Fruit fly (Drosophila melanogaster) whole organism, pupa: ENCODE data around the gene Der-1.

Experiments used
- CG10348 ChIP-seq: fragments of 200-800 bp; sonication (Bioruptor generic); IDR thresholded peaks from 2 replicates; pipeline ENCODE4 v1.3.6; 2022; ENCODE audit warnings: missing biosample characterization, missing genetic modification characterization
- CG12605 ChIP-seq: fragments of 200-800 bp; sonication (Bioruptor generic); IDR thresholded peaks from 2 replicates; pipeline ENCODE4 v1.3.6; 2022; ENCODE audit warnings: missing biosample characterization, missing genetic modification characterization
- CG13204 ChIP-seq: fragments of 200-800 bp; sonication (Bioruptor generic); optimal IDR thresholded peaks from 2 replicates; lab custom pipeline; 2018; ENCODE audit warnings: missing biosample characterization, mild to moderate bottlenecking, missing genetic modification characterization, moderate library complexity
- CG14655 ChIP-seq: fragments of 200-800 bp; sonication (Bioruptor generic); optimal IDR thresholded peaks from 3 replicates; lab custom pipeline; 2017; ENCODE audit warnings: mild to moderate bottlenecking, missing biosample characterization, missing genetic modification reagents, missing genetic modification characterization
- CG15710 ChIP-seq: fragments of 200-800 bp; sonication (Bioruptor generic); optimal IDR thresholded peaks from 2 replicates; lab custom pipeline; 2018; ENCODE audit warnings: missing biosample characterization, mild to moderate bottlenecking, missing genetic modification characterization, moderate library complexity
- CG17806 ChIP-seq: fragments of 200-800 bp; sonication (Bioruptor generic); optimal IDR thresholded peaks from 2 replicates; lab custom pipeline; 2018; ENCODE audit warnings: missing biosample characterization, mild to moderate bottlenecking, missing genetic modification characterization, moderate library complexity
- CG32121 ChIP-seq: fragments of 200-800 bp; sonication (Bioruptor generic); IDR thresholded peaks from 2 replicates; pipeline ENCODE4 v1.3.6; 2022; ENCODE audit warnings: missing biosample characterization, missing genetic modification characterization
- CG34367 ChIP-seq: fragments of 200-800 bp; sonication (Bioruptor generic); optimal IDR thresholded peaks from 2 replicates; lab custom pipeline; 2018; ENCODE audit warnings: missing biosample characterization, mild to moderate bottlenecking, missing genetic modification characterization
- CG4496 ChIP-seq: fragments of 200-800 bp; sonication (Bioruptor generic); IDR thresholded peaks from 3 replicates; pipeline ENCODE4 v1.3.6; 2022; ENCODE audit warnings: missing biosample characterization, missing genetic modification characterization
- CG8159 ChIP-seq: fragments of 200-800 bp; sonication (Bioruptor generic); optimal IDR thresholded peaks from 3 replicates; lab custom pipeline; 2018; ENCODE audit warnings: missing biosample characterization, mild to moderate bottlenecking, missing genetic modification characterization, moderate library complexity
- CG9948 ChIP-seq: fragments of 200-800 bp; sonication (Bioruptor generic); optimal IDR thresholded peaks from 2 replicates; lab custom pipeline; 2018; ENCODE audit warnings: missing biosample characterization, mild to moderate bottlenecking, missing genetic modification characterization, moderate library complexity
- D1 ChIP-seq: fragments of 200-800 bp; sonication (Bioruptor generic); optimal IDR thresholded peaks from 2 replicates; lab custom pipeline; 2018; ENCODE audit warnings: missing biosample characterization, mild to moderate bottlenecking, missing genetic modification characterization, moderate library complexity
- EcR ChIP-seq: fragments of 200-800 bp; sonication (Bioruptor generic); optimal IDR thresholded peaks from 3 replicates; lab custom pipeline; 2019; ENCODE audit warnings: missing biosample characterization, missing genetic modification characterization, mild to moderate bottlenecking, moderate library complexity, missing genetic modification reagents
- Ets98B ChIP-seq: fragments of 200-800 bp; sonication (Bioruptor generic); IDR thresholded peaks from 2 replicates; pipeline ENCODE4 v1.3.6; 2022; ENCODE audit warnings: missing biosample characterization, missing genetic modification characterization
- Pif1A ChIP-seq: fragments of 200-800 bp; sonication (Bioruptor generic); optimal IDR thresholded peaks from 3 replicates; lab custom pipeline; 2016; ENCODE audit warnings: missing biosample characterization, missing genetic modification characterization
- Pif1B ChIP-seq: fragments of 200-800 bp; sonication (Bioruptor generic); optimal IDR thresholded peaks from 3 replicates; lab custom pipeline; 2016; ENCODE audit warnings: missing biosample characterization, missing genetic modification characterization
- Snoo ChIP-seq: fragments of 200-800 bp; sonication (Bioruptor generic); optimal IDR thresholded peaks from 3 replicates; lab custom pipeline; 2017; ENCODE audit warnings: missing biosample characterization, mild to moderate bottlenecking, missing genetic modification characterization, inconsistent platforms
- gl ChIP-seq: fragments of 200-800 bp; sonication (Bioruptor generic); optimal IDR thresholded peaks from 2 replicates; lab custom pipeline; 2018; ENCODE audit warnings: missing biosample characterization, mild to moderate bottlenecking, missing genetic modification characterization
- rn ChIP-seq: fragments of 200-800 bp; sonication (Bioruptor generic); IDR thresholded peaks from 2 replicates; pipeline ENCODE4 v1.3.6; 2022; ENCODE audit warnings: missing biosample characterization, missing genetic modification characterization

Gene Der-1

DNA sequence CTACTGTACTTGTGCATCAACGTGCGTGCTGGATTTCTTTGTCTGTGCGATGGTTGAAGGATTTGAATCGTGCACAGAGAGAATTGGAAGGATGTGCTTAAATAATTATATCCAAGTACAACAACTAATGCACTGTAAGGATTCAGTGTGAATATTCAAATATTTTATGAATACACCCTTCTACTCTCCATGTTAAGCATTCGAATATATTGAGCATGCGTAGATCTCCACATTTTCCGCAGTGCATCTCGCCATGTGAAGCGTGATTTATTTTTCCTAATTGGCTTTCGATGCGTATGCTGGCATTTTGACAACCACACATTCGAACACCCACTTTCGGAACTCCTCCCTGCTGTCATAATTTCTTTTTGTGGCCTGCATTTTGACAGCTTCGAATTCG lies 13.7 kb upstream of the Der-1 start:
- no peak for TF ChIP-seq CG32121 (GFP tag; lab: Robert Waterston, UW)
- no peak for TF ChIP-seq Ets98B (GFP tag; lab: Robert Waterston, UW)
- TF ChIP-seq CG8159 (tag; lab: Kevin White, UChicago) = peak; percentile 11

DNA sequence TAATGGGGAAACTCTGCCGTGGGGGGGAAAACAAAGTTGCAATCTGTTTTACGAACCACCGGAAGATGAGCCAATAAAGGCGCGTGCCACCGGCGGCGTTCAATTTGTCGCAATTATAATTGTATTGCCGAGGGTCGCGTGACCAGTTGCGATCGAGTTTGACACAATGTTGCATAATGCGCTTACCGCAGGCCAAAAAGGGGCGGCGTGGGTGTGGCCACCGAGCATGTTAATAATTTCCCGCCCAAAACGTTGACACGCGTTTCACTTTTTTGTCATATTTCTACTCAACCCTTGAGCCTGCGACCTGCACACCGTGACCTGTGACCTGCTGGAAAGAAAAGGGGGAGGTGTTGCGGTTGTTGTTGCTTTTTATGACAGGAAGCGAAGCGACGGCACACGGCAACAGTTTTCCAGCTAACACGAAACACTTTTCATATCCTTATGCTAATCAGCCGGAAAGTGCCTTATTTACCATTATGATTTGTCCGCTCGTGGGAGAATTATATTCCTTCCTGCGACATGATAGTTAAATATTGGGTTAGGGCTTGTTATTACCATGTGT lies 11.7 kb upstream of the Der-1 start:
- TF ChIP-seq CG13204 (GFP tag; lab: Kevin White, UChicago) = no peak
- no peak for TF ChIP-seq rn
- TF ChIP-seq CG8159 (tag; lab: Kevin White, UChicago) = no peak

dm6 chr2L:1967301-1967700 lies 6.5 kb upstream of the Der-1 start:
- TF ChIP-seq CG9948 (tag; lab: Kevin White, UChicago) (no peak), EcR (GFP tag; lab: Kevin White, UChicago) (no peak), gl (tag; lab: Kevin White, UChicago) (no peak), CG12605 (GFP tag; lab: Robert Waterston, UW) (no peak), CG32121 (GFP tag; lab: Robert Waterston, UW) (no peak), CG34367 (tag; lab: Kevin White, UChicago) (no peak), Pif1B (GFP tag; lab: Kevin White, UChicago) (no peak), rn (no peak), Ets98B (GFP tag; lab: Robert Waterston, UW) (no peak), CG15710 (tag; lab: Kevin White, UChicago) (no peak), CG4496 (GFP tag; lab: Robert Waterston, UW) (no peak), Snoo (tag; lab: Kevin White, UChicago) (no peak), Pif1A (GFP tag; lab: Kevin White, UChicago) (no peak), D1 (no peak), CG13204 (GFP tag; lab: Kevin White, UChicago) (no peak), CG17806 (tag; lab: Kevin White, UChicago) (no peak), CG14655 (GFP tag; lab: Kevin White, UChicago) (no peak)

- TF ChIP-seq CG13204 (GFP tag; lab: Kevin White, UChicago) (no peak), CG34367 (tag; lab: Kevin White, UChicago) (no peak), CG9948 (tag; lab: Kevin White, UChicago) (no peak)
Measured at dm6 chr2L:1967861-1968260, 5.9 kb upstream of the Der-1 start.

- TF ChIP-seq CG14655 (GFP tag; lab: Kevin White, UChicago) (no peak), Ets98B (GFP tag; lab: Robert Waterston, UW) (no peak), rn (peak; percentile 19; the same call in 1 of the 2 replicates), CG13204 (GFP tag; lab: Kevin White, UChicago) (peak; percentile 23), CG34367 (tag; lab: Kevin White, UChicago) (no peak), CG8159 (tag; lab: Kevin White, UChicago) (no peak)
Measured at dm6 chr2L:1970312-1970929, 3.3 kb upstream of the Der-1 start, which contains the start of gene erm. Gene erm, minus strand, starts transcription at chr2L:1970362.

DNA sequence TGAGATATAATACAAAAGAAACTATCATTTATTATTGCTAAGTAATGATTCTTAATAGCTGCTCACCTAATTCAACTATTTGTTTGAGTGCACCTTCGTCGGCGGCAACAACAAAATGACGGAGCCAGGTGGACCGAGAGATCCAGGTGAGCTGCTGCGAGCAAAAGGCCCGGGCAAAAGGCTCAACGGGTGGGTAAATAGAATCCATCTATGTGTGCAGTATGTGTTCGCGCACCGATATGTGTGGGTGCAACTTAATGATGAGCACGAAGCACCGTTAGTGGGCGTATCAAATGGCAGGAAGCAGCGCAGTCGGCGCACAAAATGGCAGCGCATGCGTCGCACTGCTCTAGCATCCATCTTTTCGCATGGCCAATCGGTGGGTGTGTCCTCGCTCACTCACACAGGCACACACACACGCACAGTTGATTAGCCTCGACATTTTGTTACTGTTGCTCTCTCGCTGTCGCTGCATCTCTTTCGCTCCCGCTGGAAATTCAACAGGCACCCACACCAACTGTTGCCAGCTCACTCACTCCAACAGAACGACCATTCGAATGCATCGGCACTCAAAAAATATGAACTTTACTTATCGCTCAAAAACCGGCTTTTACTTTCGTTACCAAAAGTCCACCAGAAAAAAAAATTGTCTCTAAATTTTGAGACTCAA lies 1.2 kb upstream of the Der-1 start:
- TF ChIP-seq CG8159 (tag; lab: Kevin White, UChicago) (peak; percentile 5), CG13204 (GFP tag; lab: Kevin White, UChicago) (no peak), CG10348 (GFP tag; lab: Robert Waterston, UW) (no peak)
- TF ChIP-seq, all 21 proteins: peak for 1

DNA sequence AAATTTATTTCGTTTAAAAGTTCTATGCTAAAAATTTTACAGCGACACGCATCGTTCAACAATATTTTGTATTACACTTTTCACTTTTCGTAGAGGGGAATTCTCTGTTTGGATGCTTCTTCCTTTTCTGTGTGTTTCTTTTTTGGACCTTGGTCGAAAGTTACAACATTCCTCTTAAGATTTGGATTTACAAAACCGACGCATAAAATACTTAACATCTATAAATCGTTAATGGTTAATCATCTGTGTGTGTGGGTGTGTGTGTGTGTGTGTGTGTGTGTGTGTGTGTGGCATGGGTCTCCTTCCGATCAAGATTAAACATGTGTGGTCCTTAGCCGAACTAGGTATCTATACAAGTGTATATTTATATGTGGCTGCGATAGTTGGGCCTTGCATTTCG lies 1.7 kb downstream of the Der-1 start:
- no peak for TF ChIP-seq Pif1A (GFP tag; lab: Kevin White, UChicago)
- no peak for TF ChIP-seq CG14655 (GFP tag; lab: Kevin White, UChicago)
- no peak for TF ChIP-seq D1
- no peak for TF ChIP-seq Snoo (tag; lab: Kevin White, UChicago)
- TF ChIP-seq CG12605 (GFP tag; lab: Robert Waterston, UW) = no peak
- TF ChIP-seq, all 21 proteins: peak for 0
